Fruit fly (Drosophila melanogaster): Measurements from ENCODE around the gene CG31926.

Gene CG31926

DNA sequence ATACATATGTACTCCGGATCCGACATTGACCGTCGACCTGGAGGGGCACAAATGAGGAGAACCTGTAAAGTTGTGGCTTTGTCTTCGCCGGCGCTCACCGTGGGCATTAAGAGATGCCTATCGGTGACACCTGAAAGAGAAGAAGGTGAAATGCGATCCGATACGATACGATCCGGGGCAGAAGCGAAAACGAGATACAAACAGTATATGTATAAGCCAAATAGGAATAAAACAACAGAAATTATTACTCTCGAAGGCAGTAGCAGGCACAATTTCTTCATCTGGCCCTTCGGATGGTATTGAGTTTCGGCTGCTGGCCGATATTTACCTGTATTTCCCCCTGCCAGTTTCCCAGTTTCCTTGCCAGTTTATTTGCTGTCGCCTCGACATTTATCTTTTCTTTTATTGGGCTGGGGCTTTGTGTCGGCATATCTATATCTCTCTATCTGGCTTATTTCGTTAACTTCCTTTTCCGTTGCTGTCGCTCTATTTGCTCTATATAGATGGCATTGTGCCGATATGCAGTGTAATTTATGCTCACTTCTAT lies 31.8 kb upstream of the CG31926 start:
- TF ChIP-seq D1 (tag; optimal IDR thresholded peaks at IDR 0.05) = no peak

DNA sequence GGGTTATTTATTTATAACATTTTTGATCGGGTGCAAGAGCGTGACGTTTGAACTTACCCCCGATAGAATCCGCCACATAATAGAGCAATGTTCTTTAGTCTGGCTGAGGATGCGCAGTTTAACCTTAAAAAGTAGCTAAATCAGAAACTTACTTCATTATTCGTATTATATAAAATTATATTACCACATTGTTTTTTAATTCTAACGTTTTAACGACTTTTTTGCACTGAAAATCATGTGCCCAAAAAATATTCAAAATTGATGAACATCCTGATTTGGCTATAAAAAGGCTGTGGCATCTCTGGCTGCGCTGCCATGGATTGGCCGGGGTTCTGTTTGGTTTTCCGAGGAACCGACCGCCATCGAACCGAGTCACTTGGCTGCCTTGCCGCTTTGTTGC lies 25.3 kb upstream of the CG31926 start:
- TF ChIP-seq CG9948 (tag; optimal IDR thresholded peaks at IDR 0.05) = peak; percentile 12
- peak; percentile 25 for TF ChIP-seq Pif1A (GFP tag; optimal IDR thresholded peaks at IDR 0.05)
- peak; percentile 40 for TF ChIP-seq CG8159 (tag; optimal IDR thresholded peaks at IDR 0.05)
- no peak for TF ChIP-seq CG13204 (GFP tag; optimal IDR thresholded peaks at IDR 0.05)
- TF ChIP-seq CG15710 (tag; optimal IDR thresholded peaks at IDR 0.05) = peak; percentile 8

DNA sequence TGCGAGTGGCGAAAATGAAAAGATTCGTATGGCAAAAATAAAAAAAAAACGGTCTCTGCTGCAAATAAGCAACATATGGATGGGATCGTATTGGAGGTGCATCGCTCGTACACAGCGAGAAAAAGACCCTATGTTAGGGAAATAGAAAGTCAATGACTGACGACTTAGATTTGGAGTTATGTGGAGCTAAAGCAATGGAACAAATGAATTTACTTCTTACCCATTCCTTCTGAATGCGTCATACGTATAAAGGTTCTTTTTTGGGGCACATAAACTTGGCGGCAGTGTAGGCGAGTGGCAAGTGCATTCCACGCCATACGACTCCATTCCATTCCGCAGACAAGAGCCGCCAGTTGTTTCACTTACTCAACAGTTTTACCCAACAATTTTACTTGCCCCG lies 24.5 kb upstream of the CG31926 start:
- TF ChIP-seq CG10348 (GFP tag; IDR thresholded peaks at IDR 0.05) (no peak), EcR (GFP tag; optimal IDR thresholded peaks at IDR 0.05) (no peak), CG14655 (GFP tag; optimal IDR thresholded peaks at IDR 0.05) (peak; percentile 60), CG17806 (tag; optimal IDR thresholded peaks at IDR 0.05) (peak; percentile 86), CG34367 (tag; optimal IDR thresholded peaks at IDR 0.05) (peak; percentile 80), Pif1B (GFP tag; optimal IDR thresholded peaks at IDR 0.05) (peak; percentile 78), fd96Ca (GFP tag; IDR thresholded peaks at IDR 0.05) (peak; percentile 50; the same call in 1 of the 3 replicates), CG15710 (tag; optimal IDR thresholded peaks at IDR 0.05) (peak; percentile 78), gl (tag; optimal IDR thresholded peaks at IDR 0.05) (peak; percentile 64), CG8159 (tag; optimal IDR thresholded peaks at IDR 0.05) (peak; percentile 86), CG9948 (tag; optimal IDR thresholded peaks at IDR 0.05) (peak; percentile 78), Pif1A (GFP tag; optimal IDR thresholded peaks at IDR 0.05) (peak; percentile 77), CG8301 (tag; optimal IDR thresholded peaks at IDR 0.05) (peak; percentile 56), rn (GFP tag; IDR thresholded peaks at IDR 0.05) (peak; percentile 31; the same call in 1 of the 2 replicates), Ets98B (GFP tag; IDR thresholded peaks at IDR 0.05) (peak; percentile 40; the same call in 1 of the 2 replicates), CG12605 (GFP tag; IDR thresholded peaks at IDR 0.05) (no peak; the same call in 1 of the 2 replicates), CG32121 (GFP tag; IDR thresholded peaks at IDR 0.05) (no peak), D1 (tag; optimal IDR thresholded peaks at IDR 0.05) (no peak), CG13204 (GFP tag; optimal IDR thresholded peaks at IDR 0.05) (peak; percentile 12), CG4496 (GFP tag; IDR thresholded peaks at IDR 0.05) (peak; percentile 76), Snoo (tag; optimal IDR thresholded peaks at IDR 0.05) (peak; percentile 70)

DNA sequence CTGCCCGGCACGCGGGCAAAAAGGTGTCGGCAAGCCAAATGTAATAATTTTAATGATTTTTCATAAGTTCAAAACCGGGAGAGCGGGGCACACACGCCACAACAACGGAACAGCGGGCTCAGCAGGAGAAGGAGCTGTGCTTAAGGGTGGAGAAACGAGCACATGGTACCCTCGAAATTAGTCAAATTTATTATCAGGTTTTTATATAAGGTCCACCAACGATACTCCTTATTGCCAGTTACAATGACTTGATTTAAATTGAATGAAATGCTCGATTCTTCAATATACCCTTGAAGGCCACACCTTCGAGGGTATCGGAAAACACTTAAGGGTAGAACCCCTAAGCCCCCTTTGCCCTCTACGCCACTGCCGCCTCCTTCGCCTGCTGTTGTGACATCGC lies 21.8 kb upstream of the CG31926 start:
- TF ChIP-seq Ets98B (GFP tag; IDR thresholded peaks at IDR 0.05) (no peak), rn (GFP tag; IDR thresholded peaks at IDR 0.05) (no peak), CG15710 (tag; optimal IDR thresholded peaks at IDR 0.05) (peak; percentile 45), CG34367 (tag; optimal IDR thresholded peaks at IDR 0.05) (no peak), EcR (GFP tag; optimal IDR thresholded peaks at IDR 0.05) (no peak), CG4496 (GFP tag; IDR thresholded peaks at IDR 0.05) (peak; percentile 16; the same call in 1 of the 3 replicates), CG8159 (tag; optimal IDR thresholded peaks at IDR 0.05) (peak; percentile 60), CG32121 (GFP tag; IDR thresholded peaks at IDR 0.05) (no peak), Pif1A (GFP tag; optimal IDR thresholded peaks at IDR 0.05) (peak; percentile 35), Snoo (tag; optimal IDR thresholded peaks at IDR 0.05) (peak; percentile 64), D1 (tag; optimal IDR thresholded peaks at IDR 0.05) (no peak), CG17806 (tag; optimal IDR thresholded peaks at IDR 0.05) (peak; percentile 33)

DNA sequence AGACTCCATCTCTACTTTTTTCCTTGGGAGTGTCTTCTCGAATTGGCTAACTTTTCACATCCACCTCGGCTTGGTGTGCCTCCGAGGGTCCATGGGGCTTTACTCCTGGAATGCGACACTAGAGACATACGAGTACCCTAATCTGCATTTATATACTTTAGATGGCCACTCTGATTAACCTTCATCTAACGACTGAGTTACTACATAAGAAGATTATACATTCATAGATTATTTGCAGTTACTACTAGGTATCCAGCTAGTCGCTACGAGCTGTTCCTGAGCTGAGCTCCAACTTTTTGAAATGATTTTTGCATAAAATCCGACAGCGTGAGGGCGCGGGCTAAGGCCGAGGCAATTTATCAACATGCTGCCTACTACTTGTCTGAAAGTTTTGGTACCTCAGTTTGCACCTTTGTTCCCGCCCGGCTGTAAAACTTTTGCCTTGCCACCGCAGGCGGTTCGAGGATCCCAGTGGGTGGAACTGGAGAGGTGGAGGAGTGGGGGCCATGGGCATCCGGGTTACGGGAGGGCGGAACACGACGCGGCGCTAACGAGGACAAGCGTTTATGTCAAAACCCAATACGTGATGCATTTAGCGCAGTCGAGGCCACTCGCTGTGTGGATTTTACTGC lies 18.3 kb upstream of the CG31926 start:
- no peak for TF ChIP-seq rn (GFP tag; IDR thresholded peaks at IDR 0.05)
- no peak for TF ChIP-seq Snoo (tag; optimal IDR thresholded peaks at IDR 0.05)
- no peak for TF ChIP-seq CG8159 (tag; optimal IDR thresholded peaks at IDR 0.05)
- no peak for TF ChIP-seq CG13204 (GFP tag; optimal IDR thresholded peaks at IDR 0.05)
- TF ChIP-seq CG15710 (tag; optimal IDR thresholded peaks at IDR 0.05) = peak; percentile 11
- no peak for TF ChIP-seq CG10348 (GFP tag; IDR thresholded peaks at IDR 0.05)
- TF ChIP-seq CG17806 (tag; optimal IDR thresholded peaks at IDR 0.05) = peak; percentile 3
- no peak for TF ChIP-seq fd96Ca (GFP tag; IDR thresholded peaks at IDR 0.05)
- TF ChIP-seq CG34367 (tag; optimal IDR thresholded peaks at IDR 0.05) = no peak
- peak; percentile 7 for TF ChIP-seq CG9948 (tag; optimal IDR thresholded peaks at IDR 0.05)
- TF ChIP-seq CG32121 (GFP tag; IDR thresholded peaks at IDR 0.05) = no peak
- peak; percentile 42 for TF ChIP-seq Pif1A (GFP tag; optimal IDR thresholded peaks at IDR 0.05)
- TF ChIP-seq D1 (tag; optimal IDR thresholded peaks at IDR 0.05) = no peak

DNA sequence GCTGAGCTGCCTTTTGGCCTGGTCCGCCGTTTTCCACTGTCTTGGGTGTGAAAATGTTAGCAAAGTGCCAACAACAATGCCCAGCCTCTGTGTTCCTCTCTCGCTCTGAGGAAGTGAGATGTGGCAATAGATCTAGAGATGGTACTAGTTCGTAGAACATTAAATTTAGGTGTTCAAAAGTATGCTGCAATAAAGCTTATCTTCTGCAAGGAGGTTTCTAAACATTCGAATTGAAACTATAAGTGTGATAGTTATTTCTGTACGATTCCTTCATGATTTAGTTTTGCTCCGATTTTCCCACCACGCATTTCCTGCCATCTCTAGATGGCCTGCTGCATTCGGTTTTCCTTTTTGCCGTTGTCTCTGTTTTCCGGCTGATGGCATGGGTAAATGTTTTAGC lies 16.8 kb upstream of the CG31926 start:
- TF ChIP-seq gl (tag; optimal IDR thresholded peaks at IDR 0.05) (no peak), CG14655 (GFP tag; optimal IDR thresholded peaks at IDR 0.05) (peak; percentile 45), CG12605 (GFP tag; IDR thresholded peaks at IDR 0.05) (no peak), D1 (tag; optimal IDR thresholded peaks at IDR 0.05) (no peak), fd96Ca (GFP tag; IDR thresholded peaks at IDR 0.05) (no peak), CG9948 (tag; optimal IDR thresholded peaks at IDR 0.05) (no peak), CG32121 (GFP tag; IDR thresholded peaks at IDR 0.05) (no peak), CG8301 (tag; optimal IDR thresholded peaks at IDR 0.05) (peak; percentile 26), CG17806 (tag; optimal IDR thresholded peaks at IDR 0.05) (no peak), CG15710 (tag; optimal IDR thresholded peaks at IDR 0.05) (no peak), CG13204 (GFP tag; optimal IDR thresholded peaks at IDR 0.05) (no peak)

All from whole organism, pupa.